Fruit fly (Drosophila melanogaster): ENCODE results near the gene CG7102.

The CG7102 gene

dm6 chr2L:7920590-7920989 is 33.3 kb upstream of the CG7102 start:
- TF ChIP-seq CG15336 (GFP tag; IDR thresholded peaks at IDR 0.05) (peak; percentile 37), Hr39 (GFP tag; optimal IDR thresholded peaks at IDR 0.05) (no peak), Ets96B (tag; optimal IDR thresholded peaks at IDR 0.05) (peak; percentile 13), Blimp-1 (GFP tag; optimal IDR thresholded peaks at IDR 0.05) (no peak), OdsH (GFP tag; optimal IDR thresholded peaks at IDR 0.05) (peak; percentile 37), CG6854 (GFP tag; optimal IDR thresholded peaks at IDR 0.05) (no peak), Sox15 (GFP tag; optimal IDR thresholded peaks at IDR 0.05) (no peak), CG8632 (GFP tag; optimal IDR thresholded peaks at IDR 0.05) (no peak), CG6163 (GFP tag; IDR thresholded peaks at IDR 0.05) (no peak), CG10669 (GFP tag; optimal IDR thresholded peaks at IDR 0.05) (no peak), CG4318 (GFP tag; optimal IDR thresholded peaks at IDR 0.05) (no peak), Eip75B (GFP tag; optimal IDR thresholded peaks at IDR 0.05) (peak; percentile 51), cyc (GFP tag; optimal IDR thresholded peaks at IDR 0.05) (no peak), net (GFP tag; optimal IDR thresholded peaks at IDR 0.05) (no peak), Sox102F (GFP tag; optimal IDR thresholded peaks at IDR 0.05) (no peak), CG16779 (tag; optimal IDR thresholded peaks at IDR 0.05) (peak; percentile 5), CG32006 (GFP tag; optimal IDR thresholded peaks at IDR 0.05) (peak; percentile 56), vri (GFP tag; optimal IDR thresholded peaks at IDR 0.05) (no peak), Gug (GFP tag; IDR thresholded peaks at IDR 0.05) (no peak), achi (GFP tag; optimal IDR thresholded peaks at IDR 0.05) (peak; percentile 24), CG3032 (tag; optimal IDR thresholded peaks at IDR 0.05) (peak; percentile 6), Lpt (GFP tag; optimal IDR thresholded peaks at IDR 0.05) (no peak), Eip93F (GFP tag; optimal IDR thresholded peaks at IDR 0.05) (no peak), CG11294 (GFP tag; IDR thresholded peaks at IDR 0.05) (no peak), fd85E (GFP tag; optimal IDR thresholded peaks at IDR 0.05) (no peak), fd59A (GFP tag; optimal IDR thresholded peaks at IDR 0.05) (no peak), spab (GFP tag; optimal IDR thresholded peaks at IDR 0.05) (no peak), CG10631 (GFP tag; optimal IDR thresholded peaks at IDR 0.05) (peak; percentile 41), svp (GFP tag) (no peak), CG1621 (tag; optimal IDR thresholded peaks at IDR 0.05) (no peak), CG8119 (GFP tag; IDR thresholded peaks at IDR 0.05) (0 out of 3 replicates have a peak, but pooled peaks have one; percentile 35), Sox14 (GFP tag; optimal IDR thresholded peaks at IDR 0.05) (peak; percentile 28), Eip78C (GFP tag) (peak; percentile 60), fkh (GFP tag; optimal IDR thresholded peaks at IDR 0.05) (no peak), pdm3 (GFP tag; optimal IDR thresholded peaks at IDR 0.05) (no peak)

- TF ChIP-seq Lpt (GFP tag; optimal IDR thresholded peaks at IDR 0.05) (peak; percentile 21), salr (GFP tag; optimal IDR thresholded peaks at IDR 0.05) (peak in 1 of 2 experiments; percentile 11), CG15336 (GFP tag; IDR thresholded peaks at IDR 0.05) (peak; percentile 82), CG4318 (GFP tag; optimal IDR thresholded peaks at IDR 0.05) (peak; percentile 48), lz (GFP tag; optimal IDR thresholded peaks at IDR 0.05) (peak; percentile 1), CG3032 (tag; optimal IDR thresholded peaks at IDR 0.05) (no peak), Gug (GFP tag; IDR thresholded peaks at IDR 0.05) (peak; percentile 25; the same call in 1 of the 2 replicates), Hr39 (GFP tag; optimal IDR thresholded peaks at IDR 0.05) (no peak), Ets21C (GFP tag; optimal IDR thresholded peaks at IDR 0.05) (no peak), acj6 (GFP tag; optimal IDR thresholded peaks at IDR 0.05) (peak; percentile 31), fd59A (GFP tag; optimal IDR thresholded peaks at IDR 0.05) (no peak), net (GFP tag; optimal IDR thresholded peaks at IDR 0.05) (peak; percentile 45), CG31627 (GFP tag; optimal IDR thresholded peaks at IDR 0.05) (peak; percentile 2), CG8119 (GFP tag; IDR thresholded peaks at IDR 0.05) (peak; percentile 72), Hr4 (GFP tag; optimal IDR thresholded peaks at IDR 0.05) (peak; percentile 70), OdsH (GFP tag; optimal IDR thresholded peaks at IDR 0.05) (peak; percentile 39), CG6792 (GFP tag; optimal IDR thresholded peaks at IDR 0.05) (peak; percentile 3), esn (GFP tag; optimal IDR thresholded peaks at IDR 0.05) (peak; percentile 9), CG11762 (GFP tag; optimal IDR thresholded peaks at IDR 0.05; ENCODE audit: insufficient read depth) (no peak), Eip75B (GFP tag; optimal IDR thresholded peaks at IDR 0.05) (no peak), CG11294 (GFP tag; IDR thresholded peaks at IDR 0.05) (0 out of 2 replicates have a peak, but pooled peaks have one; percentile 33), achi (GFP tag; optimal IDR thresholded peaks at IDR 0.05) (peak; percentile 49), CG10669 (GFP tag; optimal IDR thresholded peaks at IDR 0.05) (no peak), Sox15 (GFP tag; optimal IDR thresholded peaks at IDR 0.05) (no peak), dsx (GFP tag; optimal IDR thresholded peaks at IDR 0.05; ENCODE audit: poor library complexity, severe bottlenecking) (no peak), Sox14 (GFP tag; optimal IDR thresholded peaks at IDR 0.05) (peak; percentile 25), CG10631 (GFP tag; optimal IDR thresholded peaks at IDR 0.05) (no peak), pdm3 (GFP tag; optimal IDR thresholded peaks at IDR 0.05) (peak; percentile 38), Eip78C (GFP tag) (peak; percentile 54), CG9139 (GFP tag; optimal IDR thresholded peaks at IDR 0.05) (no peak), CG11902 (GFP tag; optimal IDR thresholded peaks at IDR 0.05) (no peak), eg (GFP tag; IDR thresholded peaks at IDR 0.05) (peak; percentile 65; the same call in 2 of the 3 replicates), CG8319 (GFP tag; optimal IDR thresholded peaks at IDR 0.05) (no peak)
Measured at dm6 chr2L:7918770-7919169, 31.5 kb upstream of the CG7102 start.

Data from whole organism, prepupa.